Fruit fly (Drosophila melanogaster) whole organism, embryonic: ENCODE results near the gene CG31436.

Source experiments
- Abd-B ChIP-seq: fragments of 200-800 bp; sonication (Bioruptor generic); optimal IDR thresholded peaks from 2 replicates; lab custom pipeline; 2018; ENCODE audit warnings: missing biosample characterization, mild to moderate bottlenecking, missing genetic modification characterization, moderate library complexity
- CG11504 ChIP-seq: fragments of 200-800 bp; sonication (Bioruptor generic); optimal IDR thresholded peaks from 3 replicates; lab custom pipeline; 2019; ENCODE audit warnings: missing biosample characterization, mild to moderate bottlenecking, missing genetic modification characterization, moderate library complexity
- CG31388 ChIP-seq: fragments of 200-800 bp; sonication (Bioruptor generic); optimal IDR thresholded peaks from 2 replicates; lab custom pipeline; 2016; ENCODE audit warnings: missing biosample characterization, missing genetic modification characterization
- H2.0 ChIP-seq: fragments of 200-800 bp; sonication (Bioruptor generic); IDR thresholded peaks from 2 replicates; pipeline ENCODE4 v1.3.6; 2022; ENCODE audit warnings: missing biosample characterization, missing genetic modification characterization
- Hr3 ChIP-seq: fragments of 200-800 bp; sonication (Bioruptor generic); optimal IDR thresholded peaks from 3 replicates; lab custom pipeline; 2016; ENCODE audit warnings: missing biosample characterization, missing genetic modification characterization
- ato ChIP-seq: fragments of 200-800 bp; sonication (Bioruptor generic); IDR thresholded peaks from 2 replicates; pipeline ENCODE4 v1.3.6; 2022; ENCODE audit warnings: missing biosample characterization, missing genetic modification characterization; ENCODE audit not compliant: partially characterized antibody
- chinmo ChIP-seq: fragments of 200-800 bp; sonication (Bioruptor generic); IDR thresholded peaks from 4 replicates; pipeline ENCODE4 v1.3.6; 2022; ENCODE audit warnings: missing biosample characterization, missing genetic modification characterization; ENCODE audit not compliant: partially characterized antibody
- stwl ChIP-seq: fragments of 200-800 bp; sonication (Bioruptor generic); optimal IDR thresholded peaks from 3 replicates; lab custom pipeline; 2018; ENCODE audit warnings: missing biosample characterization, mild to moderate bottlenecking, missing genetic modification characterization, moderate library complexity

DNA sequence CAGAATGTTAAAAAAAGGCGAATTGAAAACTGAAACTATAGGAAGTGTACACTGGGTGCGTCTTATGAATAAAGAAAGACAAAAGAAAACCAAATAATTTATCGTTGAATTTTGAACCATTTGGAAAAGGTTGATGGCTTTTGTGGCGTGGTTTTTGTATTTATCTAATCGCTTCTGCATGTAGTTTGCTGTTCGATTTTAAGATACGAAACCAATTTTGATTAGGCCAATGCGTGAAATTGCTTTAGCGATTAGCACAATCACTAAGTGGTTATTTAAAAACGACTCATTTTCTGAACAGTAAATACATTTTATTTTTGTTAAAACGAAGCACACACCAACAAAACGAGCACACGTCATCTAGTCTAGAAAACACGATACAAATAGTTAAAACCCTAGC, 43.3 kb upstream of the CG31436 start:
- TF ChIP-seq H2.0: no peak
- TF ChIP-seq CG11504 (tag; lab: Kevin White, UChicago): no peak
- TF ChIP-seq Abd-B: no peak
- no peak for TF ChIP-seq ato (GFP tag; lab: Robert Waterston, UW)
- no peak for TF ChIP-seq stwl (tag; lab: Kevin White, UChicago)
- no peak for TF ChIP-seq CG31388 (GFP tag; lab: Kevin White, UChicago)
- TF ChIP-seq chinmo: no peak
- no peak for TF ChIP-seq Hr3 (GFP tag; lab: Kevin White, UChicago)
